Fruit fly (Drosophila melanogaster) whole organism, adult: ENCODE results near the gene CG1896.
A peak's percentile ranks its signal among the peaks of the same experiment; 100 is the strongest.

ENCODE experiments used
- CG11617 ChIP-seq: fragments of 200-800 bp; sonication (Bioruptor generic); optimal IDR thresholded peaks from 2 replicates; lab custom pipeline; 2017; ENCODE audit warnings: mild to moderate bottlenecking, missing biosample characterization, missing genetic modification reagents, missing genetic modification characterization
- CG12768 ChIP-seq: fragments of 200-800 bp; sonication (Bioruptor generic); optimal IDR thresholded peaks from 2 replicates; lab custom pipeline; 2017; ENCODE audit warnings: missing biosample characterization, missing genetic modification characterization, mild to moderate bottlenecking, moderate library complexity, missing genetic modification reagents
- CG14711 ChIP-seq: fragments of 200-800 bp; sonication (Bioruptor generic); optimal IDR thresholded peaks from 2 replicates; lab custom pipeline; 2018; ENCODE audit warnings: missing biosample characterization, mild to moderate bottlenecking, missing genetic modification characterization, moderate library complexity
- CG1620 ChIP-seq: fragments of 200-800 bp; sonication (Bioruptor generic); optimal IDR thresholded peaks from 2 replicates; lab custom pipeline; 2016; ENCODE audit warnings: missing biosample characterization, missing genetic modification characterization
- CG33017 ChIP-seq: fragments of 200-800 bp; sonication (Bioruptor generic); optimal IDR thresholded peaks from 2 replicates; lab custom pipeline; 2018; ENCODE audit warnings: missing biosample characterization, mild to moderate bottlenecking, missing genetic modification characterization, moderate library complexity
- CG5204 ChIP-seq: fragments of 200-800 bp; sonication (Bioruptor generic); optimal IDR thresholded peaks from 2 replicates; lab custom pipeline; 2016; ENCODE audit warnings: missing biosample characterization, missing genetic modification characterization
- CG7045 ChIP-seq: fragments of 200-800 bp; sonication (Bioruptor generic); optimal IDR thresholded peaks from 2 replicates; lab custom pipeline; 2017; ENCODE audit warnings: missing biosample characterization, mild to moderate bottlenecking, missing genetic modification characterization
- CG7101 ChIP-seq: fragments of 200-800 bp; sonication (Bioruptor generic); optimal IDR thresholded peaks from 2 replicates; lab custom pipeline; 2018; ENCODE audit warnings: missing biosample characterization, mild to moderate bottlenecking, missing genetic modification characterization, moderate library complexity
- Clk ChIP-seq: fragments of 200-800 bp; sonication (Bioruptor generic); optimal IDR thresholded peaks from 2 replicates; lab custom pipeline; 2017; ENCODE audit warnings: missing biosample characterization, missing genetic modification characterization
- Crg-1 ChIP-seq: fragments of 200-800 bp; sonication (Bioruptor generic); optimal IDR thresholded peaks from 2 replicates; lab custom pipeline; 2016; ENCODE audit warnings: missing biosample characterization, missing genetic modification characterization
- Hr96 ChIP-seq: fragments of 200-800 bp; sonication (Bioruptor generic); optimal IDR thresholded peaks from 2 replicates; lab custom pipeline; 2016; ENCODE audit warnings: missing biosample characterization, missing genetic modification characterization
- Mnt ChIP-seq: fragments of 200-800 bp; sonication (Bioruptor generic); optimal IDR thresholded peaks from 2 replicates; lab custom pipeline; 2016; ENCODE audit warnings: missing biosample characterization, mild to moderate bottlenecking, missing genetic modification characterization
- bab1 ChIP-seq: fragments of 200-800 bp; sonication (Bioruptor generic); optimal IDR thresholded peaks from 3 replicates; lab custom pipeline; 2019; ENCODE audit warnings: missing biosample characterization, mild to moderate bottlenecking, missing genetic modification characterization, moderate library complexity
- cic ChIP-seq: fragments of 200-800 bp; sonication (Bioruptor generic); optimal IDR thresholded peaks from 2 replicates; lab custom pipeline; 2017; ENCODE audit warnings: missing biosample characterization, mild to moderate bottlenecking, missing genetic modification characterization, moderate library complexity
- cnc ChIP-seq, 2 experiments: fragments of >200 bp; optimal IDR thresholded peaks; 2 replicates each; lab custom pipeline; 2017
- kay ChIP-seq: fragments of 200-800 bp; sonication (Bioruptor generic); peaks from one replicate; lab custom pipeline; 2016; ENCODE audit warnings: missing biosample characterization, missing genetic modification characterization, borderline replicate concordance
- ovo ChIP-seq: fragments of 200-800 bp; sonication (Bioruptor generic); optimal IDR thresholded peaks from 2 replicates; lab custom pipeline; 2016; ENCODE audit warnings: missing biosample characterization, missing genetic modification characterization
- pad ChIP-seq: fragments of 200-800 bp; sonication (Bioruptor generic); optimal IDR thresholded peaks from 3 replicates; lab custom pipeline; 2017; ENCODE audit warnings: missing biosample characterization, missing genetic modification characterization, mild to moderate bottlenecking, moderate library complexity, missing genetic modification reagents
- tj ChIP-seq: fragments of 200-800 bp; sonication (Bioruptor generic); optimal IDR thresholded peaks from 3 replicates; lab custom pipeline; 2017; ENCODE audit warnings: missing biosample characterization, mild to moderate bottlenecking, missing genetic modification characterization, moderate library complexity
- toe ChIP-seq: fragments of 200-800 bp; sonication (Bioruptor generic); optimal IDR thresholded peaks from 2 replicates; lab custom pipeline; 2016; ENCODE audit warnings: missing biosample characterization, missing genetic modification characterization

CG1896 gene

dm6 chr3R:31708240-31708639, 35.8 kb upstream of the CG1896 start, which contains the start of gene CG42693:
Gene CG42693, minus strand, starts transcription at chr3R:31708340.
- TF ChIP-seq cic (GFP tag; lab: Kevin White, UChicago): no peak

dm6 chr3R:31709142-31709541, 34.9 kb upstream of the CG1896 start:
- TF ChIP-seq CG5204 (GFP tag; lab: Kevin White, UChicago) (no peak), cic (GFP tag; lab: Kevin White, UChicago) (no peak), CG33017 (tag; lab: Kevin White, UChicago) (no peak), pad (GFP tag; lab: Kevin White, UChicago) (no peak), Clk (GFP tag; lab: Kevin White, UChicago) (no peak), CG7101 (tag; lab: Kevin White, UChicago) (no peak), CG7045 (no peak), cnc (optimal IDR thresholded peaks at IDR 0.05; lab: Kevin White, UChicago) (no peak), bab1 (GFP tag; lab: Kevin White, UChicago) (no peak), kay (GFP tag; lab: Kevin White, UChicago) (no peak), toe (no peak), Crg-1 (GFP tag; lab: Kevin White, UChicago) (no peak), CG11617 (GFP tag; lab: Kevin White, UChicago) (no peak), ovo (GFP tag; lab: Kevin White, UChicago) (no peak), tj (no peak), Mnt (no peak), Hr96 (GFP tag; lab: Kevin White, UChicago) (no peak), CG12768 (GFP tag; lab: Kevin White, UChicago) (no peak), CG14711 (tag; lab: Kevin White, UChicago) (no peak)

dm6 chr3R:31709769-31710168, 34.3 kb upstream of the CG1896 start:
- no peak for TF ChIP-seq CG11617 (GFP tag; lab: Kevin White, UChicago)

DNA sequence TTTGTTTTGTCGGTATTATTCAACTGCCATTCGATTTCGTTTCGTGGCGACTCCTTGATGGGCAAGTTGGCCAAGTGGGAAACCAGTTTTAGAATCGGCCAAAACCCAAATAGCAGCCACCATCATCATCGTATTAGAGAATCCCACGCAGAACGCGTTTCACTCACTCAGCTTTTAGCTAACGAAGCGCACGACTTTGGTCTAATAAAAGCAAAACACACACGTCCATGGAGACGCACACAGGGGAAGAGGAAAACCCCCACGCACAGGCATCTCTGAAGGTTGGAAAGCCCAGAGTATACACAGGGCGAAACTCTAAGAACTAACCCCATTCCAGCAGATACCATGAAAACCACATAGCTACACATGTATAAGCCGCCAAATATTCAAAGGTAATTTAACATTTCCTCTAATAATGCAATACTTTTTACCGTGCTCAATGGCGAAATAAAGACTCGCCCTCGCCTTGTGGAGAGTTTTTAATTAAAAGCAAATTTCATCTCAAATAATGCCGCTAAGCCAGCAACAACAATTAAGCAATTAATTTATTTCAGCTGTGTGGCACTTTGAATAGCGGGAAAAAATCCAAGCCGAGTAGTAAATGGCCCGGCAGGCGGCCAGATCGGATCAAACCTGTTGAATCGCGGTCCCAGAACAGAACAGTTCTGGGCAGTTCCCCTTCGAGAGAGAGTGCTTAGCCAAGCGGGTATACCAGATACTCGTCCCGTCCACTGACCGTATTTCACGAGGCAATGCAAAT, 32.6 kb upstream of the CG1896 start:
- no peak for TF ChIP-seq CG14711 (tag; lab: Kevin White, UChicago)
- peak; percentile 80 for TF ChIP-seq kay (GFP tag; lab: Kevin White, UChicago)
- peak; percentile 23 for TF ChIP-seq pad (GFP tag; lab: Kevin White, UChicago)
- TF ChIP-seq CG5204 (GFP tag; lab: Kevin White, UChicago): no peak
- peak; percentile 60 for TF ChIP-seq ovo (GFP tag; lab: Kevin White, UChicago)
- TF ChIP-seq tj: peak; percentile 42

- TF ChIP-seq CG12768 (GFP tag; lab: Kevin White, UChicago) (peak; percentile 2), CG11617 (GFP tag; lab: Kevin White, UChicago) (no peak), CG5204 (GFP tag; lab: Kevin White, UChicago) (peak; percentile 41)
These were observed 31.5 kb upstream of the CG1896 start for dm6 chr3R:31712585-31712984.

dm6 chr3R:31713306-31714123, 30.6 kb upstream of the CG1896 start, which contains the start of gene ttk:
Gene ttk, plus strand, starts transcription at chr3R:31713867.
- TF ChIP-seq toe: no peak
- TF ChIP-seq Clk (GFP tag; lab: Kevin White, UChicago): no peak
- TF ChIP-seq ovo (GFP tag; lab: Kevin White, UChicago): no peak
- no peak for TF ChIP-seq cic (GFP tag; lab: Kevin White, UChicago)
- TF ChIP-seq CG1620 (GFP tag; lab: Kevin White, UChicago): no peak
- no peak for TF ChIP-seq kay (GFP tag; lab: Kevin White, UChicago)
- peak; percentile 53 for TF ChIP-seq CG12768 (GFP tag; lab: Kevin White, UChicago)
- TF ChIP-seq CG11617 (GFP tag; lab: Kevin White, UChicago): peak; percentile 46
- peak; percentile 100 for TF ChIP-seq tj
- TF ChIP-seq CG7101 (tag; lab: Kevin White, UChicago): no peak
- TF ChIP-seq CG7045: no peak
- peak; percentile 22 for TF ChIP-seq Hr96 (GFP tag; lab: Kevin White, UChicago)
- TF ChIP-seq pad (GFP tag; lab: Kevin White, UChicago): peak; percentile 46
- TF ChIP-seq CG14711 (tag; lab: Kevin White, UChicago): no peak
- no peak for TF ChIP-seq Crg-1 (GFP tag; lab: Kevin White, UChicago)
- TF ChIP-seq bab1 (GFP tag; lab: Kevin White, UChicago): peak; percentile 8
